Worm (Caenorhabditis elegans) whole organism, L2 larva: ENCODE data around the gene H08J19.1.
A peak's percentile ranks its signal among the peaks of the same experiment; 100 is the strongest.

Experiments used
- C34F6.9 ChIP-seq: fragments of 150-350 bp; optimal IDR thresholded peaks from 2 replicates; lab custom pipeline; 2014; ENCODE audit warnings: missing biosample characterization, missing genetic modification characterization
- F13H6.1 ChIP-seq: sonication (generic microtip); optimal IDR thresholded peaks from 2 replicates; lab custom pipeline; 2016; ENCODE audit warnings: missing genetic modification characterization, missing compliant biosample characterization
- R02D3.7 ChIP-seq: fragments of 150-350 bp; optimal IDR thresholded peaks from 2 replicates; lab custom pipeline; 2014; ENCODE audit warnings: missing biosample characterization, missing genetic modification characterization
- Y55F3AM.14 ChIP-seq: fragments of 200-800 bp; sonication (Bioruptor generic); optimal IDR thresholded peaks from 2 replicates; lab custom pipeline; 2018; ENCODE audit warnings: mild to moderate bottlenecking, missing genetic modification characterization, missing compliant biosample characterization
- ZK546.5 ChIP-seq: sonication (generic microtip); optimal IDR thresholded peaks from 2 replicates; lab custom pipeline; 2017; ENCODE audit warnings: missing biosample characterization, missing genetic modification characterization
- alr-1 ChIP-seq: fragments of 150-350 bp; optimal IDR thresholded peaks from 2 replicates; lab custom pipeline; 2014; ENCODE audit warnings: missing biosample characterization, missing genetic modification characterization
- aly-2 ChIP-seq: fragments of 150-350 bp; optimal IDR thresholded peaks from 2 replicates; lab custom pipeline; 2014; ENCODE audit warnings: missing biosample characterization, missing genetic modification characterization
- ama-1 ChIP-seq: fragments of 150-350 bp; optimal IDR thresholded peaks from 2 replicates; lab custom pipeline; 2018; ENCODE audit warnings: inconsistent platforms
- blmp-1 ChIP-seq: sonication (generic microtip); optimal IDR thresholded peaks from 2 replicates; lab custom pipeline; 2017; ENCODE audit warnings: missing genetic modification characterization, mild to moderate bottlenecking, missing compliant biosample characterization, antibody characterized with exemption, moderate library complexity; ENCODE audit not compliant: insufficient read depth
- ceh-16 ChIP-seq: fragments of 150-350 bp; optimal IDR thresholded peaks from 2 replicates; lab custom pipeline; 2014; ENCODE audit warnings: missing biosample characterization, missing genetic modification characterization
- ceh-82 ChIP-seq: fragments of 150-350 bp; optimal IDR thresholded peaks from 2 replicates; lab custom pipeline; 2014; ENCODE audit warnings: missing biosample characterization, missing genetic modification characterization
- crh-2 ChIP-seq: sonication (generic microtip); optimal IDR thresholded peaks from 2 replicates; lab custom pipeline; 2017; ENCODE audit warnings: missing biosample characterization, missing genetic modification characterization
- dmd-4 ChIP-seq: sonication (generic microtip); optimal IDR thresholded peaks from 2 replicates; lab custom pipeline; 2017; ENCODE audit warnings: missing biosample characterization, missing genetic modification characterization
- egl-27 ChIP-seq: sonication (generic microtip); optimal IDR thresholded peaks from 3 replicates; lab custom pipeline; 2017; ENCODE audit warnings: missing biosample characterization, missing genetic modification reagents, missing genetic modification characterization
- elt-1 ChIP-seq: fragments of 150-350 bp; optimal IDR thresholded peaks from 2 replicates; lab custom pipeline; 2014; ENCODE audit warnings: missing biosample characterization, missing genetic modification characterization
- elt-3 ChIP-seq: sonication (generic microtip); optimal IDR thresholded peaks from 2 replicates; lab custom pipeline; 2017; ENCODE audit warnings: missing biosample characterization, missing genetic modification characterization
- fos-1 ChIP-seq: fragments of 150-350 bp; optimal IDR thresholded peaks from 2 replicates; lab custom pipeline; 2014; ENCODE audit warnings: missing biosample characterization, missing genetic modification characterization
- gmeb-1 ChIP-seq: fragments of 150-350 bp; optimal IDR thresholded peaks from 2 replicates; lab custom pipeline; 2014; ENCODE audit warnings: missing biosample characterization, missing genetic modification characterization
- lin-11 ChIP-seq: fragments of 150-350 bp; sonication (generic microtip); optimal IDR thresholded peaks from 2 replicates; lab custom pipeline; 2014; ENCODE audit warnings: missing biosample characterization, missing genetic modification characterization, inconsistent platforms, mixed read lengths
- lin-13 ChIP-seq: fragments of 150-350 bp; optimal IDR thresholded peaks from 2 replicates; lab custom pipeline; 2014; ENCODE audit warnings: missing biosample characterization, missing genetic modification reagents, missing genetic modification characterization
- lin-39 ChIP-seq: fragments of 150-350 bp; optimal IDR thresholded peaks from 2 replicates; lab custom pipeline; 2014; ENCODE audit warnings: missing biosample characterization, missing genetic modification reagents, missing genetic modification characterization
- lsy-2 ChIP-seq, 2 experiments: fragments of 150-350 bp in 1 of 2; sonication (generic microtip) in 1 of 2; optimal IDR thresholded peaks; 2 replicates each; lab custom pipeline; 2014 to 2017; ENCODE audit warnings: missing biosample characterization in 2 of 2, missing genetic modification characterization in 2 of 2
- mab-5 ChIP-seq: fragments of 150-350 bp; optimal IDR thresholded peaks from 2 replicates; lab custom pipeline; 2014; ENCODE audit warnings: missing biosample characterization, missing genetic modification characterization
- mbf-1 ChIP-seq: sonication (generic microtip); optimal IDR thresholded peaks from 2 replicates; lab custom pipeline; 2017; ENCODE audit warnings: missing biosample characterization, missing genetic modification characterization
- mdl-1 ChIP-seq, 2 experiments: fragments of 150-350 bp in 1 of 2; sonication (generic microtip) in 1 of 2; optimal IDR thresholded peaks; 2 replicates each; lab custom pipeline; 2017; ENCODE audit warnings: missing biosample characterization in 2 of 2, missing genetic modification characterization in 2 of 2
- nhr-10 ChIP-seq: sonication (generic microtip); optimal IDR thresholded peaks from 2 replicates; lab custom pipeline; 2017; ENCODE audit warnings: missing biosample characterization, missing genetic modification characterization
- nhr-11 ChIP-seq: fragments of 150-350 bp; optimal IDR thresholded peaks from 2 replicates; lab custom pipeline; 2014; ENCODE audit warnings: missing biosample characterization, missing genetic modification characterization
- nhr-12 ChIP-seq: fragments of 150-350 bp; optimal IDR thresholded peaks from 2 replicates; lab custom pipeline; 2014; ENCODE audit warnings: missing biosample characterization, missing genetic modification characterization
- nhr-129 ChIP-seq: fragments of 150-350 bp; optimal IDR thresholded peaks from 2 replicates; lab custom pipeline; 2014; ENCODE audit warnings: missing biosample characterization, missing genetic modification characterization
- nhr-21 ChIP-seq: fragments of 150-350 bp; optimal IDR thresholded peaks from 2 replicates; lab custom pipeline; 2014; ENCODE audit warnings: missing biosample characterization, missing genetic modification characterization
- nhr-23 ChIP-seq: fragments of 150-350 bp; optimal IDR thresholded peaks from 2 replicates; lab custom pipeline; 2014; ENCODE audit warnings: missing biosample characterization, missing genetic modification reagents, missing genetic modification characterization
- nhr-237 ChIP-seq: fragments of 150-350 bp; optimal IDR thresholded peaks from 2 replicates; lab custom pipeline; 2014; ENCODE audit warnings: missing biosample characterization, missing genetic modification characterization
- nhr-25 ChIP-seq: fragments of 150-350 bp; sonication (generic microtip); optimal IDR thresholded peaks from 3 replicates; lab custom pipeline; 2014; ENCODE audit warnings: missing biosample characterization, missing genetic modification characterization
- nhr-6 ChIP-seq: fragments of 150-350 bp; optimal IDR thresholded peaks from 2 replicates; lab custom pipeline; 2014; ENCODE audit warnings: missing biosample characterization, missing genetic modification characterization
- nhr-77 ChIP-seq: fragments of 150-350 bp; optimal IDR thresholded peaks from 2 replicates; lab custom pipeline; 2014; ENCODE audit warnings: missing biosample characterization, missing genetic modification characterization
- peb-1 ChIP-seq: fragments of 150-350 bp; optimal IDR thresholded peaks from 2 replicates; lab custom pipeline; 2014; ENCODE audit warnings: missing biosample characterization, missing genetic modification characterization
- sem-4 ChIP-seq: fragments of 150-350 bp; optimal IDR thresholded peaks from 2 replicates; lab custom pipeline; 2014; ENCODE audit warnings: missing biosample characterization, missing genetic modification reagents, missing genetic modification characterization
- skn-1 ChIP-seq: sonication (generic microtip); optimal IDR thresholded peaks from 2 replicates; lab custom pipeline; 2017; ENCODE audit warnings: missing biosample characterization, missing genetic modification characterization
- sma-3 ChIP-seq: sonication (generic microtip); optimal IDR thresholded peaks from 2 replicates; lab custom pipeline; 2016; ENCODE audit warnings: missing genetic modification reagents, missing genetic modification characterization, missing compliant biosample characterization
- sma-9 ChIP-seq, 2 experiments: fragments of 150-350 bp in 1 of 2; sonication (generic microtip) in 1 of 2; optimal IDR thresholded peaks; 2 replicates each; lab custom pipeline; 2014 to 2016; ENCODE audit warnings: missing genetic modification characterization in 2 of 2, mild to moderate bottlenecking in 1 of 2, missing biosample characterization in 1 of 2, missing compliant biosample characterization in 1 of 2, missing genetic modification reagents in 1 of 2, moderate library complexity in 1 of 2
- snpc-4 ChIP-seq: fragments of 150-350 bp; optimal IDR thresholded peaks from 2 replicates; lab custom pipeline; 2014; ENCODE audit warnings: missing biosample characterization, missing genetic modification characterization
- unc-39 ChIP-seq: fragments of 150-350 bp; optimal IDR thresholded peaks from 2 replicates; lab custom pipeline; 2014; ENCODE audit warnings: missing biosample characterization, missing genetic modification characterization
- unc-55 ChIP-seq: fragments of 150-350 bp; sonication (generic microtip); optimal IDR thresholded peaks from 3 replicates; lab custom pipeline; 2014; ENCODE audit warnings: missing biosample characterization, missing genetic modification reagents, missing genetic modification characterization
- unc-62 ChIP-seq: fragments of 150-350 bp; optimal IDR thresholded peaks from 2 replicates; lab custom pipeline; 2014; ENCODE audit warnings: missing biosample characterization, missing genetic modification reagents, missing genetic modification characterization
- zag-1 ChIP-seq: fragments of 150-350 bp; optimal IDR thresholded peaks from 2 replicates; lab custom pipeline; 2014; ENCODE audit warnings: missing biosample characterization, missing genetic modification characterization
- ztf-1 ChIP-seq: fragments of 200-800 bp; sonication (Bioruptor generic); conservative IDR thresholded peaks from 2 replicates; pipeline ENCODE4 v1.3.6; 2022; ENCODE audit warnings: missing genetic modification characterization, missing compliant biosample characterization
- ztf-11 ChIP-seq: sonication (generic microtip); optimal IDR thresholded peaks from 2 replicates; lab custom pipeline; 2017; ENCODE audit warnings: missing biosample characterization, missing genetic modification characterization
- ztf-4 ChIP-seq: fragments of 150-350 bp; optimal IDR thresholded peaks from 2 replicates; lab custom pipeline; 2014; ENCODE audit warnings: missing biosample characterization, missing genetic modification characterization

The H08J19.1 gene

DNA sequence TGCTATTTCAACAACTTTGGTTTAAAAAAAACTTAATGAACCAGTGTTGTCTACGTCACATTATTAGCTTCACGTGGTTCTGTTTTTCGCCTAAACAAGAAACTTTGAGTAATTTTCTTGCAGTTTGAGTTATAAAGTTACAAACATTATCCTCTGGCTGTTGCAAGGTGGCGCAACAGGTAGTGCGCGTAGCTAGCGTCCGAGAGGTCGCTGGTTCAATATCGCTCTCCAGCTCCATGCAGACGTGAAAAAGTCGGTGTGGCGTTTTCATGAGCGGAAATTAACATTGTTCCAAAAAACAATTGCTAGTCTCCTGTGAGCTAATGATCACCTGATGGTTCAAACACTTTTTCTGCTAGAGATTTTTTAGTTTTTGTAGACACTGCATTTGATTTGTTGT lies 23.5 kb upstream of the H08J19.1 start:
- TF ChIP-seq fos-1 (tag; lab: Kevin White, UChicago) = peak; percentile 32
- no peak for TF ChIP-seq nhr-10 (tag; lab: Kevin White, UChicago)
- TF ChIP-seq mdl-1 (tag; optimal IDR thresholded peaks at IDR 0.05; lab: Kevin White, UChicago) = no peak
- TF ChIP-seq ceh-82 (tag; lab: Kevin White, UChicago) = no peak
- TF ChIP-seq sma-3 (GFP tag; lab: Kevin White, UChicago) = peak; percentile 24
- no peak for TF ChIP-seq ztf-1 (GFP tag; lab: Robert Waterston, UW)
- no peak for TF ChIP-seq nhr-23 (tag; lab: Kevin White, UChicago)
- no peak for TF ChIP-seq skn-1 (tag; lab: Kevin White, UChicago)
- no peak for TF ChIP-seq egl-27
- TF ChIP-seq aly-2 (tag; lab: Kevin White, UChicago) = no peak
- no peak for TF ChIP-seq lin-13 (GFP tag; lab: Kevin White, UChicago)
- no peak for TF ChIP-seq crh-2 (tag; lab: Kevin White, UChicago)
- no peak for TF ChIP-seq elt-1 (tag; lab: Kevin White, UChicago)
- TF ChIP-seq R02D3.7 (tag; lab: Kevin White, UChicago) = no peak
- TF ChIP-seq peb-1 = no peak
- no peak for TF ChIP-seq ztf-4 (tag; lab: Kevin White, UChicago)
- TF ChIP-seq elt-3 = no peak
- no peak for TF ChIP-seq sem-4 (tag; lab: Kevin White, UChicago)
- peak in 1 of 2 experiments; percentile 5 for TF ChIP-seq lsy-2 (tag; optimal IDR thresholded peaks at IDR 0.05; lab: Kevin White, UChicago)
- no peak for TF ChIP-seq nhr-6 (tag; lab: Kevin White, UChicago)
- TF ChIP-seq ceh-16 (tag; lab: Kevin White, UChicago) = no peak
- TF ChIP-seq zag-1 (tag; lab: Kevin White, UChicago) = no peak
- TF ChIP-seq gmeb-1 = no peak
- TF ChIP-seq F13H6.1 = no peak
- TF ChIP-seq nhr-11 (tag; lab: Kevin White, UChicago) = no peak
- no peak for TF ChIP-seq nhr-77 (tag; lab: Kevin White, UChicago)
- TF ChIP-seq nhr-25 (tag; lab: Kevin White, UChicago) = no peak
- no peak for TF ChIP-seq ztf-11 (tag; lab: Kevin White, UChicago)
- TF ChIP-seq unc-39 (tag; lab: Kevin White, UChicago) = no peak
- no peak for TF ChIP-seq lin-39
- no peak for TF ChIP-seq nhr-12
- TF ChIP-seq dmd-4 (tag; lab: Kevin White, UChicago) = no peak
- TF ChIP-seq mab-5 (tag; lab: Kevin White, UChicago) = no peak
- TF ChIP-seq C34F6.9 = peak; percentile 43
- peak; percentile 36 for TF ChIP-seq lin-11 (tag; lab: Kevin White, UChicago)
- peak; percentile 40 for TF ChIP-seq sma-9 (GFP tag; optimal IDR thresholded peaks at IDR 0.05; lab: Kevin White, UChicago)
- no peak for TF ChIP-seq sma-9 (tag; optimal IDR thresholded peaks at IDR 0.05; lab: Kevin White, UChicago)
- no peak for TF ChIP-seq snpc-4 (tag; lab: Kevin White, UChicago)
- TF ChIP-seq ama-1 (lab: Kevin White, UChicago) = no peak
- no peak for TF ChIP-seq blmp-1 (tag; lab: Kevin White, UChicago)
- TF ChIP-seq Y55F3AM.14 (GFP tag; lab: Kevin White, UChicago) = no peak
- TF ChIP-seq mbf-1 (tag; lab: Kevin White, UChicago) = no peak
- TF ChIP-seq ZK546.5 (tag; lab: Kevin White, UChicago) = no peak
- no peak for TF ChIP-seq unc-55 (GFP tag; lab: Kevin White, UChicago)
- peak; percentile 18 for TF ChIP-seq nhr-129 (tag; lab: Kevin White, UChicago)
- no peak for TF ChIP-seq nhr-21 (tag; lab: Kevin White, UChicago)
- no peak for TF ChIP-seq alr-1 (tag; lab: Kevin White, UChicago)
- TF ChIP-seq nhr-237 (tag; lab: Kevin White, UChicago) = no peak
- TF ChIP-seq unc-62 (GFP tag; lab: Kevin White, UChicago) = no peak
